Worm (Caenorhabditis elegans): Measurements from ENCODE around the gene Y53F4B.27.
A peak's percentile ranks its signal among the peaks of the same experiment; 100 is the strongest.
"Not testable (repeated sequence)": the region's sequence is repeated elsewhere in the genome, so short reads cannot be mapped to it uniquely, and the experiment has no call there.

Gene Y53F4B.27

ce11 chrII:15165681-15166235, 20.1 kb downstream of the Y53F4B.27 start, which contains the start of gene gst-27 (continued):
- TF ChIP-seq nhr-76 (tag; optimal IDR thresholded peaks at IDR 0.05) (no peak), hlh-11 (tag; optimal IDR thresholded peaks at IDR 0.05) (peak; percentile 82), skn-1 (tag; optimal IDR thresholded peaks at IDR 0.05) (no peak), daf-16 (GFP tag; optimal IDR thresholded peaks at IDR 0.05) (peak; percentile 70 to 90), daf-16 (tag; optimal IDR thresholded peaks at IDR 0.05) (peak; percentile 91), ces-1 (GFP tag; optimal IDR thresholded peaks at IDR 0.05) (no peak), ztf-7 (tag; optimal IDR thresholded peaks at IDR 0.05) (peak; percentile 69), dmd-9 (GFP tag; IDR thresholded peaks at IDR 0.05) (peak; percentile 78), saeg-2 (GFP tag; IDR thresholded peaks at IDR 0.05) (peak; percentile 53; the same call in 1 of the 2 replicates), snpc-1.2 (GFP tag; IDR thresholded peaks at IDR 0.05) (peak; percentile 88), nhr-237 (tag; optimal IDR thresholded peaks at IDR 0.05) (no peak), F49E8.2 (tag; optimal IDR thresholded peaks at IDR 0.05; ENCODE audit: borderline replicate concordance) (peak; percentile 72), Y5F2A.4 (GFP tag; optimal IDR thresholded peaks at IDR 0.05) (peak; percentile 74), unc-130 (GFP tag; optimal IDR thresholded peaks at IDR 0.05) (peak; percentile 64), lin-15B (tag; optimal IDR thresholded peaks at IDR 0.05) (no peak), daf-8 (GFP tag; IDR thresholded peaks at IDR 0.05) (0 out of 2 replicates have a peak, but pooled peaks have one; percentile 56), egl-43 (GFP tag; IDR thresholded peaks at IDR 0.05) (peak; percentile 97)

DNA sequence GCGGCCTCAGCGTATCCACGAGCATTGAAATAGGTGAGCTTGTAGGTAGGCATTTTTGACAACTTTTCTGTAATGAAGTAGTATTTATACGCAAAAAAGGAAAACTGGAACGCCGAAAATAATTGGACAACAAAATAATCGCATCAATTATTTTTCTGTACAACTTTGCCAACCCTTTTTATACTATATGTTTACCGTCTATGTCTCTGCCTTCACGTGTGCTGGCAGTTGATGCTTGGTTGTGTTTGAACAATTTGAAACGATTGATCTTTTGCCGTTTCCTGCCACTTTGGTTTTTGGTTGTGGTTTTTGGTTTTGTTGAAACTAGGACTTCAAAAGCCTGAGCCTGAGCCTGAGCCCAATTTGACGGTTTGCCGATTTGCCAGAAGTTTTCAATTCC, 21.6 kb downstream of the Y53F4B.27 start, which contains the start of gene gst-28:
Gene gst-28 (minus strand): TSS at position 238 of the 400 bp plus-strand sequence.
- TF ChIP-seq pqm-1 (tag; optimal IDR thresholded peaks at IDR 0.05) (peak; percentile 13), zfp-2 (tag; optimal IDR thresholded peaks at IDR 0.05) (no peak), dve-1 (tag; optimal IDR thresholded peaks at IDR 0.05; ENCODE audit: insufficient read depth) (peak; percentile 20), ceh-82 (tag; optimal IDR thresholded peaks at IDR 0.05) (no peak), hlh-30 (tag; optimal IDR thresholded peaks at IDR 0.05; ENCODE audit: insufficient read depth) (peak; percentile 6), hlh-11 (tag; optimal IDR thresholded peaks at IDR 0.05) (peak; percentile 7), nhr-77 (tag; optimal IDR thresholded peaks at IDR 0.05) (peak; percentile 52), daf-8 (GFP tag; IDR thresholded peaks at IDR 0.05) (no peak), dmd-6 (GFP tag; IDR thresholded peaks at IDR 0.05) (peak; percentile 40; the same call in 1 of the 2 replicates), daf-16 (GFP tag; optimal IDR thresholded peaks at IDR 0.05) (no peak), daf-16 (tag; optimal IDR thresholded peaks at IDR 0.05) (peak; percentile 66), nhr-41 (GFP tag; IDR thresholded peaks at IDR 0.05) (no peak), saeg-2 (GFP tag; IDR thresholded peaks at IDR 0.05) (0 out of 2 replicates have a peak, but pooled peaks have one; percentile 25)

- TF ChIP-seq dve-1 (tag; optimal IDR thresholded peaks at IDR 0.05; ENCODE audit: insufficient read depth) (peak; percentile 63), nhr-77 (tag; optimal IDR thresholded peaks at IDR 0.05) (peak; percentile 53), daf-16 (GFP tag; optimal IDR thresholded peaks at IDR 0.05) (no peak), daf-16 (tag; optimal IDR thresholded peaks at IDR 0.05) (peak; percentile 100), nhr-28 (tag; optimal IDR thresholded peaks at IDR 0.05) (peak; percentile 69), unc-62 (GFP tag; optimal IDR thresholded peaks at IDR 0.05 in 1 of 2) (no peak), unc-62 (tag; optimal IDR thresholded peaks at IDR 0.05) (no peak)
Measured at ce11 chrII:15169811-15170282, 24.2 kb downstream of the Y53F4B.27 start, which contains the start of gene gst-29. Gene gst-29 (minus strand): TSS chrII:15169861.

- not testable (repeated sequence) for TF ChIP-seq ztf-11, nhr-76, F37D6.2 (tag; optimal IDR thresholded peaks at IDR 0.05)
Measured at ce11 chrII:15171816-15172215, 26.1 kb downstream of the Y53F4B.27 start, which contains the start of gene gst-39. Gene gst-39 (minus strand): TSS chrII:15171916.

ce11 chrII:15173174-15173573, 27.5 kb downstream of the Y53F4B.27 start:
- no peak for TF ChIP-seq skn-1 (tag; optimal IDR thresholded peaks at IDR 0.05)
- TF ChIP-seq zag-1 (tag; optimal IDR thresholded peaks at IDR 0.05): no peak
- no peak for TF ChIP-seq egl-27 (tag; optimal IDR thresholded peaks at IDR 0.05)
- peak; percentile 3 for TF ChIP-seq nhr-6 (tag; optimal IDR thresholded peaks at IDR 0.05)
- TF ChIP-seq nhr-28 (tag; optimal IDR thresholded peaks at IDR 0.05): peak; percentile 17
- no peak for TF ChIP-seq aly-2 (tag; optimal IDR thresholded peaks at IDR 0.05)
- no peak for TF ChIP-seq Y48G9A.11 (GFP tag; IDR thresholded peaks at IDR 0.05)
- peak; percentile 34 for TF ChIP-seq mes-2 (tag; optimal IDR thresholded peaks at IDR 0.05; ENCODE audit: poor library complexity, severe bottlenecking)
- no peak for TF ChIP-seq nhr-48 (tag; optimal IDR thresholded peaks at IDR 0.05)
- peak in 1 of 2 experiments; percentile 21 for TF ChIP-seq lsy-2 (tag; optimal IDR thresholded peaks at IDR 0.05)
- TF ChIP-seq ces-1 (GFP tag; optimal IDR thresholded peaks at IDR 0.05): no peak
- TF ChIP-seq ZK337.2 (GFP tag; IDR thresholded peaks at IDR 0.05): no peak
- TF ChIP-seq ztf-11 (tag; optimal IDR thresholded peaks at IDR 0.05): no peak
- no peak for TF ChIP-seq daf-12 (tag; optimal IDR thresholded peaks at IDR 0.05)
- no peak for TF ChIP-seq F49E8.2 (tag; optimal IDR thresholded peaks at IDR 0.05; ENCODE audit: borderline replicate concordance)
- peak; percentile 23 for TF ChIP-seq hlh-11 (tag; optimal IDR thresholded peaks at IDR 0.05)
- TF ChIP-seq dve-1 (tag; optimal IDR thresholded peaks at IDR 0.05; ENCODE audit: insufficient read depth): peak; percentile 49
- no peak for TF ChIP-seq aha-1 (tag)
- peak; percentile 45 for TF ChIP-seq hlh-30 (tag; optimal IDR thresholded peaks at IDR 0.05; ENCODE audit: insufficient read depth)

All from whole organism, L4 larva.